Worm (Caenorhabditis elegans) whole organism, young adult: ENCODE data around the gene col-154.

Source experiments
- B0035.1 ChIP-seq: sonication (generic microtip); optimal IDR thresholded peaks from 2 replicates; lab custom pipeline; 2016; ENCODE audit warnings: missing genetic modification characterization, mild to moderate bottlenecking, missing compliant biosample characterization, missing genotype, missing genetic modification reagents
- B0336.3 ChIP-seq: fragments of 200-800 bp; sonication (Bioruptor generic); IDR thresholded peaks from 2 replicates; pipeline ENCODE4 v1.3.6; 2022; ENCODE audit warnings: missing genetic modification characterization, missing compliant biosample characterization
- F39B2.1 ChIP-seq: fragments of 200-800 bp; sonication (Bioruptor generic); IDR thresholded peaks from 2 replicates; pipeline ENCODE4 v1.3.6; 2022; ENCODE audit warnings: missing genetic modification reagents, missing genetic modification characterization, missing compliant biosample characterization
- F49E8.2 ChIP-seq: sonication (generic microtip); optimal IDR thresholded peaks from 3 replicates; lab custom pipeline; 2017; ENCODE audit warnings: missing genetic modification characterization, mild to moderate bottlenecking, missing compliant biosample characterization, antibody characterized with exemption, moderate library complexity; ENCODE audit not compliant: insufficient read depth
- K12H6.12 ChIP-seq: fragments of 200-800 bp; sonication (Bioruptor generic); optimal IDR thresholded peaks from 2 replicates; lab custom pipeline; 2018; ENCODE audit warnings: mild to moderate bottlenecking, missing genetic modification characterization, missing compliant biosample characterization
- Y53F4B.3 ChIP-seq: fragments of 200-800 bp; sonication (Bioruptor generic); IDR thresholded peaks from 2 replicates; pipeline ENCODE4 v1.3.6; 2022; ENCODE audit warnings: missing genetic modification reagents, missing genetic modification characterization, missing compliant biosample characterization
- Y53G8AR.9 ChIP-seq: fragments of 200-800 bp; sonication (Bioruptor generic); conservative IDR thresholded peaks from 2 replicates; pipeline ENCODE4 v1.3.6; 2022; ENCODE audit warnings: missing genetic modification reagents, missing genetic modification characterization, missing compliant biosample characterization
- Y67H2A.10 ChIP-seq: fragments of 200-800 bp; sonication (Bioruptor generic); conservative IDR thresholded peaks from 2 replicates; pipeline ENCODE4 v1.3.6; 2022; ENCODE audit warnings: missing genetic modification reagents, missing genetic modification characterization, missing compliant biosample characterization
- Y95B8A.8 ChIP-seq: fragments of 200-800 bp; sonication (Bioruptor generic); IDR thresholded peaks from 2 replicates; pipeline ENCODE4 v1.3.6; 2022; ENCODE audit warnings: missing genetic modification reagents, missing genetic modification characterization, missing compliant biosample characterization
- akir-1 ChIP-seq: fragments of 200-800 bp; sonication (Bioruptor generic); optimal IDR thresholded peaks from 2 replicates; lab custom pipeline; 2018; ENCODE audit warnings: mild to moderate bottlenecking, missing genetic modification characterization, moderate library complexity, missing compliant biosample characterization
- atf-7 ChIP-seq: sonication (generic microtip); optimal IDR thresholded peaks from 2 replicates; lab custom pipeline; 2017; ENCODE audit warnings: mild to moderate bottlenecking, missing genetic modification characterization, missing compliant biosample characterization
- attf-3 ChIP-seq: fragments of 200-800 bp; sonication (Bioruptor generic); conservative IDR thresholded peaks from 2 replicates; pipeline ENCODE4 v1.3.6; 2022; ENCODE audit warnings: missing genetic modification reagents, missing genetic modification characterization, missing compliant biosample characterization
- attf-5 ChIP-seq: fragments of 200-800 bp; sonication (Bioruptor generic); optimal IDR thresholded peaks from 2 replicates; lab custom pipeline; 2018; ENCODE audit warnings: mild to moderate bottlenecking, missing genetic modification characterization, missing compliant biosample characterization
- bed-2 ChIP-seq: fragments of 200-800 bp; sonication (Bioruptor generic); IDR thresholded peaks from 2 replicates; pipeline ENCODE4 v1.3.6; 2022; ENCODE audit warnings: missing genetic modification reagents, missing genetic modification characterization, missing compliant biosample characterization
- ceh-79 ChIP-seq: sonication (generic microtip); optimal IDR thresholded peaks from 2 replicates; lab custom pipeline; 2017; ENCODE audit warnings: mild to moderate bottlenecking, missing genetic modification characterization, missing compliant biosample characterization
- ceh-91 ChIP-seq: fragments of 200-800 bp; sonication (Bioruptor generic); IDR thresholded peaks from 2 replicates; pipeline ENCODE4 v1.3.6; 2022; ENCODE audit warnings: missing genetic modification reagents, missing genetic modification characterization, missing compliant biosample characterization
- chd-7 ChIP-seq: sonication (generic microtip); optimal IDR thresholded peaks from 2 replicates; lab custom pipeline; 2016; ENCODE audit warnings: mild to moderate bottlenecking, missing genetic modification characterization, moderate library complexity, missing compliant biosample characterization
- die-1 ChIP-seq: sonication (generic microtip); optimal IDR thresholded peaks from 2 replicates; lab custom pipeline; 2016; ENCODE audit warnings: missing genotype, mild to moderate bottlenecking, missing genetic modification characterization, missing compliant biosample characterization
- dpl-1 ChIP-seq: fragments of 150-350 bp; optimal IDR thresholded peaks from 2 replicates; lab custom pipeline; 2014; ENCODE audit warnings: missing biosample characterization, missing genetic modification reagents, missing genetic modification characterization
- egl-44 ChIP-seq: fragments of 200-800 bp; sonication (Bioruptor generic); IDR thresholded peaks from 2 replicates; pipeline ENCODE4 v1.3.6; 2022; ENCODE audit warnings: missing genetic modification reagents, missing genetic modification characterization, missing compliant biosample characterization
- egrh-3 ChIP-seq: fragments of 200-800 bp; sonication (Bioruptor generic); IDR thresholded peaks from 2 replicates; pipeline ENCODE4 v1.3.6; 2022; ENCODE audit warnings: missing genetic modification reagents, missing genetic modification characterization, missing compliant biosample characterization
- ekl-4 ChIP-seq: fragments of 200-800 bp; sonication (Bioruptor generic); IDR thresholded peaks from 2 replicates; pipeline ENCODE4 v1.3.6; 2022; ENCODE audit warnings: missing genetic modification reagents, missing genetic modification characterization, missing compliant biosample characterization
- ets-4 ChIP-seq: fragments of 200-800 bp; sonication (Bioruptor generic); optimal IDR thresholded peaks from 2 replicates; lab custom pipeline; 2018; ENCODE audit warnings: mild to moderate bottlenecking, missing genetic modification characterization, missing compliant biosample characterization
- fkh-3 ChIP-seq: sonication (generic microtip); optimal IDR thresholded peaks from 2 replicates; lab custom pipeline; 2016; ENCODE audit warnings: mild to moderate bottlenecking, missing genetic modification characterization, missing compliant biosample characterization
- hmg-1.2 ChIP-seq: fragments of 200-800 bp; sonication (Bioruptor generic); IDR thresholded peaks from 2 replicates; pipeline ENCODE4 v1.3.6; 2022; ENCODE audit warnings: missing genetic modification reagents, missing genetic modification characterization, missing compliant biosample characterization
- hmg-20 ChIP-seq: fragments of 200-800 bp; sonication (Bioruptor generic); IDR thresholded peaks from 2 replicates; pipeline ENCODE4 v1.3.6; 2022; ENCODE audit warnings: missing genetic modification reagents, missing genetic modification characterization, missing compliant biosample characterization
- hrde-1 ChIP-seq: sonication (generic microtip); optimal IDR thresholded peaks from 2 replicates; lab custom pipeline; 2016; ENCODE audit warnings: missing genetic modification characterization, mild to moderate bottlenecking, missing compliant biosample characterization, moderate library complexity, missing genotype, missing genetic modification reagents, borderline replicate concordance
- hsf-1 ChIP-seq: fragments of 200-800 bp; sonication (Bioruptor generic); IDR thresholded peaks from 2 replicates; pipeline ENCODE4 v1.3.6; 2022; ENCODE audit warnings: missing genetic modification reagents, missing genetic modification characterization, missing compliant biosample characterization
- madf-10 ChIP-seq: sonication (generic microtip); optimal IDR thresholded peaks from 2 replicates; lab custom pipeline; 2016; ENCODE audit warnings: mild to moderate bottlenecking, missing genetic modification characterization, missing compliant biosample characterization
- madf-3 ChIP-seq: fragments of 200-800 bp; sonication (Bioruptor generic); IDR thresholded peaks from 2 replicates; pipeline ENCODE4 v1.3.6; 2022; ENCODE audit warnings: missing genetic modification reagents, missing genetic modification characterization, missing compliant biosample characterization
- madf-6 ChIP-seq: fragments of 200-800 bp; sonication (Bioruptor generic); IDR thresholded peaks from 2 replicates; pipeline ENCODE4 v1.3.6; 2022; ENCODE audit warnings: missing genetic modification reagents, missing genetic modification characterization, missing compliant biosample characterization
- madf-8 ChIP-seq: fragments of 200-800 bp; sonication (Bioruptor generic); conservative IDR thresholded peaks from 2 replicates; pipeline ENCODE4 v1.3.6; 2022; ENCODE audit warnings: missing genetic modification reagents, missing genetic modification characterization, missing compliant biosample characterization
- mes-4 ChIP-seq: sonication (generic microtip); optimal IDR thresholded peaks from 2 replicates; lab custom pipeline; 2016; ENCODE audit warnings: missing genotype, missing genetic modification characterization, missing compliant biosample characterization
- mxl-1 ChIP-seq: sonication (generic microtip); optimal IDR thresholded peaks from 2 replicates; lab custom pipeline; 2016; ENCODE audit warnings: missing genetic modification characterization, missing compliant biosample characterization
- nfya-2 ChIP-seq: fragments of 200-800 bp; sonication (Bioruptor generic); IDR thresholded peaks from 2 replicates; pipeline ENCODE4 v1.3.6; 2022; ENCODE audit warnings: missing genetic modification reagents, missing genetic modification characterization, missing compliant biosample characterization
- nfyb-1 ChIP-seq: fragments of 200-800 bp; sonication (Bioruptor generic); IDR thresholded peaks from 2 replicates; pipeline ENCODE4 v1.3.6; 2022; ENCODE audit warnings: missing genetic modification reagents, missing genetic modification characterization, missing compliant biosample characterization
- rpc-1 ChIP-seq, 2 experiments: fragments of 150-350 bp in 1 of 2; sonication (generic microtip) in 1 of 2; optimal IDR thresholded peaks; 2 replicates each; lab custom pipeline; 2014 to 2018; ENCODE audit warnings: missing biosample characterization in 1 of 2, missing genetic modification characterization in 1 of 2, missing genetic modification reagents in 1 of 2, missing genotype in 1 of 2
- snpc-4 ChIP-seq, 5 experiments: fragments of 150-350 bp in 1 of 5; sonication (generic microtip) in 4 of 5; optimal IDR thresholded peaks; 2 replicates each; lab custom pipeline; 2014 to 2018; ENCODE audit warnings: missing genetic modification characterization in 5 of 5, missing biosample characterization in 3 of 5, antibody characterized with exemption in 2 of 5, mild to moderate bottlenecking in 2 of 5, missing compliant biosample characterization in 2 of 5, missing genotype in 2 of 5, moderate library complexity in 2 of 5, missing genetic modification reagents in 1 of 5
- sptf-2 ChIP-seq: fragments of 200-800 bp; sonication (Bioruptor generic); optimal IDR thresholded peaks from 2 replicates; lab custom pipeline; 2018; ENCODE audit warnings: mild to moderate bottlenecking, missing genetic modification characterization, missing compliant biosample characterization
- unc-62 ChIP-seq: fragments of 150-350 bp; optimal IDR thresholded peaks from 2 replicates; lab custom pipeline; 2014; ENCODE audit warnings: missing biosample characterization, missing genetic modification reagents, missing genetic modification characterization
- xnd-1 ChIP-seq: sonication (generic microtip); optimal IDR thresholded peaks from 2 replicates; lab custom pipeline; 2016; ENCODE audit warnings: missing genotype, missing genetic modification reagents, missing genetic modification characterization, missing compliant biosample characterization
- zfh-2 ChIP-seq: fragments of 200-800 bp; sonication (Bioruptor generic); conservative IDR thresholded peaks from 2 replicates; pipeline ENCODE4 v1.3.6; 2022; ENCODE audit warnings: missing genetic modification reagents, missing genetic modification characterization, missing compliant biosample characterization
- zim-3 ChIP-seq: sonication (generic microtip); optimal IDR thresholded peaks from 2 replicates; lab custom pipeline; 2017; ENCODE audit warnings: mild to moderate bottlenecking, missing genetic modification characterization, moderate library complexity, missing compliant biosample characterization
- ztf-6 ChIP-seq: fragments of 200-800 bp; sonication (Bioruptor generic); IDR thresholded peaks from 2 replicates; pipeline ENCODE4 v1.3.6; 2022; ENCODE audit warnings: missing genetic modification reagents, missing genetic modification characterization, missing compliant biosample characterization

The col-154 gene

ce11 chrV:11407251-11407650, 22.1 kb downstream of the col-154 start, which contains the start of gene K03B8.6:
K03B8.6 (plus strand) TSS chrV:11407584.
- TF ChIP-seq rpc-1 (optimal IDR thresholded peaks at IDR 0.05; lab: Kevin White, UChicago), result no peak
- TF ChIP-seq rpc-1 (tag; optimal IDR thresholded peaks at IDR 0.05; lab: Kevin White, UChicago), result no peak
- TF ChIP-seq egl-44 (GFP tag; lab: Robert Waterston, UW), result no peak
- TF ChIP-seq sptf-2, result no peak
- no peak for TF ChIP-seq madf-10 (tag; lab: Kevin White, UChicago)
- no peak for TF ChIP-seq K12H6.12 (tag; lab: Kevin White, UChicago)
- TF ChIP-seq akir-1 (GFP tag; lab: Kevin White, UChicago), result no peak
- TF ChIP-seq ceh-91 (GFP tag; lab: Robert Waterston, UW), result no peak
- TF ChIP-seq zfh-2 (GFP tag; lab: Robert Waterston, UW), result no peak
- no peak for TF ChIP-seq mes-4 (tag; lab: Kevin White, UChicago)
- no peak for TF ChIP-seq Y53F4B.3 (GFP tag; lab: Robert Waterston, UW)
- TF ChIP-seq ceh-79 (tag; lab: Kevin White, UChicago), result no peak
- TF ChIP-seq Y67H2A.10 (GFP tag; lab: Robert Waterston, UW), result no peak
- no peak for TF ChIP-seq ztf-6 (GFP tag; lab: Robert Waterston, UW)
- TF ChIP-seq attf-3 (GFP tag; lab: Robert Waterston, UW), result no peak
- no peak for TF ChIP-seq F39B2.1 (GFP tag; lab: Robert Waterston, UW)
- no peak for TF ChIP-seq atf-7 (tag; lab: Kevin White, UChicago)
- TF ChIP-seq snpc-4 (GFP tag; optimal IDR thresholded peaks at IDR 0.05; lab: Kevin White, UChicago), result no peak
- no peak for TF ChIP-seq snpc-4 (tag; optimal IDR thresholded peaks at IDR 0.05; lab: Kevin White, UChicago)
- no peak for TF ChIP-seq B0035.1
- TF ChIP-seq madf-6 (GFP tag; lab: Robert Waterston, UW), result no peak
- TF ChIP-seq unc-62 (GFP tag; lab: Kevin White, UChicago), result no peak

ce11 chrV:11410902-11411561, 25.9 kb downstream of the col-154 start, which contains the start of the genes K03B8.8 and grl-3:
K03B8.8 (minus strand) TSS chrV:11411002.
grl-3 (plus strand) TSS chrV:11411511.
- TF ChIP-seq dpl-1 (GFP tag; lab: Kevin White, UChicago) (no peak), ztf-6 (GFP tag; lab: Robert Waterston, UW) (no peak), ekl-4 (GFP tag; lab: Robert Waterston, UW) (no peak), chd-7 (no peak), ceh-91 (GFP tag; lab: Robert Waterston, UW) (no peak), nfya-2 (GFP tag; lab: Robert Waterston, UW) (no peak), Y95B8A.8 (GFP tag; lab: Robert Waterston, UW) (no peak), akir-1 (GFP tag; lab: Kevin White, UChicago) (no peak), ets-4 (GFP tag; lab: Kevin White, UChicago) (no peak), zim-3 (no peak), bed-2 (no peak), hsf-1 (GFP tag; lab: Robert Waterston, UW) (no peak), xnd-1 (tag; lab: Kevin White, UChicago) (no peak), hmg-20 (no peak)

- TF ChIP-seq nfyb-1 (GFP tag; lab: Robert Waterston, UW), result peak; percentile 63
- no peak for TF ChIP-seq F49E8.2 (tag; lab: Kevin White, UChicago)
- no peak for TF ChIP-seq madf-3 (GFP tag; lab: Robert Waterston, UW)
- no peak for TF ChIP-seq Y95B8A.8 (GFP tag; lab: Robert Waterston, UW)
- TF ChIP-seq Y53G8AR.9, result peak; percentile 50; the same call in 1 of the 2 replicates
- peak; percentile 58 for TF ChIP-seq die-1 (tag; lab: Kevin White, UChicago)
- peak; percentile 37 for TF ChIP-seq attf-5
- TF ChIP-seq hmg-20, result no peak
- TF ChIP-seq rpc-1 (optimal IDR thresholded peaks at IDR 0.05; lab: Kevin White, UChicago), result peak; percentile 64
- peak; percentile 83 for TF ChIP-seq rpc-1 (tag; optimal IDR thresholded peaks at IDR 0.05; lab: Kevin White, UChicago)
- no peak; the same call in 1 of the 2 replicates for TF ChIP-seq hmg-1.2 (GFP tag; lab: Robert Waterston, UW)
- no peak; the same call in 1 of the 2 replicates for TF ChIP-seq B0336.3
- 0 out of 2 replicates have a peak, but pooled peaks have one; percentile 6 for TF ChIP-seq egrh-3
- no peak for TF ChIP-seq fkh-3
- TF ChIP-seq mxl-1 (tag; lab: Kevin White, UChicago), result no peak
- peak; percentile 16 for TF ChIP-seq hrde-1
- TF ChIP-seq madf-8 (GFP tag; lab: Robert Waterston, UW), result no peak
Observed at ce11 chrV:11412125-11412524, 27.0 kb downstream of the col-154 start.
